Worm (Caenorhabditis elegans): Measurements from ENCODE around the gene unc-10.

ce11 chrX:7268965-7269364 is 11.2 kb downstream of the unc-10 start:
- TF ChIP-seq ces-1 (GFP tag; optimal IDR thresholded peaks at IDR 0.05) (no peak), sptf-1 (tag; optimal IDR thresholded peaks at IDR 0.05) (no peak)
